Worm (Caenorhabditis elegans) whole organism, L1 larva: ENCODE data around the gene glt-5.

Source experiments
- C04F5.9 ChIP-seq: sonication (generic microtip); optimal IDR thresholded peaks from 2 replicates; lab custom pipeline; 2016; ENCODE audit warnings: missing genetic modification characterization, missing compliant biosample characterization
- F16B12.6 ChIP-seq: fragments of 150-350 bp; optimal IDR thresholded peaks from 2 replicates; lab custom pipeline; 2014; ENCODE audit warnings: missing biosample characterization, missing genetic modification characterization
- Y116A8C.19 ChIP-seq: sonication (generic microtip); optimal IDR thresholded peaks from 2 replicates; lab custom pipeline; 2016; ENCODE audit warnings: missing compliant biosample characterization, missing genetic modification characterization, borderline replicate concordance
- aly-2 ChIP-seq: fragments of 150-350 bp; optimal IDR thresholded peaks from 2 replicates; lab custom pipeline; 2014; ENCODE audit warnings: missing biosample characterization, missing genetic modification characterization
- ama-1 ChIP-seq: fragments of 150-350 bp; optimal IDR thresholded peaks from 2 replicates; lab custom pipeline; 2014
- ceh-82 ChIP-seq, 3 experiments: fragments of 150-350 bp in 1 of 3; sonication (generic microtip) in 2 of 3; optimal IDR thresholded peaks; 2 replicates each; lab custom pipeline; 2014 to 2017; ENCODE audit warnings: missing biosample characterization in 3 of 3, missing genetic modification characterization in 3 of 3
- dpl-1 ChIP-seq, 3 experiments: fragments of 150-350 bp in 2 of 3; sonication (generic microtip) in 1 of 3; optimal IDR thresholded peaks; 2 replicates each; lab custom pipeline; 2014 to 2017; ENCODE audit warnings: missing biosample characterization in 3 of 3, missing genetic modification characterization in 3 of 3, missing genetic modification reagents in 3 of 3
- efl-1 ChIP-seq, 4 experiments: fragments of 150-350 bp; optimal IDR thresholded peaks in 3 of 4; peaks in 1 of 4; 1 replicate in 1 of 4; 2 replicates in 3 of 4; lab custom pipeline; 2014; ENCODE audit warnings: missing biosample characterization in 2 of 4, missing genetic modification characterization in 2 of 4, missing genetic modification reagents in 2 of 4
- egl-27 ChIP-seq, 2 experiments: fragments of 150-350 bp in 1 of 2; sonication (generic microtip); optimal IDR thresholded peaks; 3 replicates each; lab custom pipeline; 2017 to 2018; ENCODE audit warnings: missing biosample characterization in 2 of 2, missing genetic modification characterization in 2 of 2, missing genetic modification reagents in 2 of 2
- elt-2 ChIP-seq: sonication (generic microtip); optimal IDR thresholded peaks from 2 replicates; lab custom pipeline; 2016; ENCODE audit warnings: missing genetic modification characterization, mild to moderate bottlenecking, inconsistent platforms, missing compliant biosample characterization, missing genetic modification reagents
- grh-1 ChIP-seq: fragments of 200-800 bp; sonication (Bioruptor generic); IDR thresholded peaks from 2 replicates; pipeline ENCODE4 v1.3.6; 2022; ENCODE audit warnings: missing genetic modification reagents, missing genetic modification characterization, missing compliant biosample characterization
- hlh-4 ChIP-seq: sonication (generic microtip); optimal IDR thresholded peaks from 2 replicates; lab custom pipeline; 2016; ENCODE audit warnings: mild to moderate bottlenecking, missing genetic modification characterization, missing compliant biosample characterization
- hpl-2 ChIP-seq: fragments of 150-350 bp; optimal IDR thresholded peaks from 2 replicates; lab custom pipeline; 2014; ENCODE audit warnings: missing biosample characterization, missing genetic modification reagents, missing genetic modification characterization
- irx-1 ChIP-seq: sonication (generic microtip); optimal IDR thresholded peaks from 2 replicates; lab custom pipeline; 2016; ENCODE audit warnings: missing genetic modification characterization, missing compliant biosample characterization
- isw-1 ChIP-seq: fragments of 200-800 bp; sonication (Bioruptor generic); IDR thresholded peaks from 2 replicates; pipeline ENCODE4 v1.3.6; 2022; ENCODE audit warnings: missing genetic modification characterization, missing compliant biosample characterization
- lin-14 ChIP-seq: fragments of 200-800 bp; sonication (Bioruptor generic); optimal IDR thresholded peaks from 2 replicates; lab custom pipeline; 2018; ENCODE audit warnings: mild to moderate bottlenecking, missing genetic modification characterization, moderate library complexity, missing compliant biosample characterization
- lir-3 ChIP-seq: sonication (generic microtip); optimal IDR thresholded peaks from 2 replicates; lab custom pipeline; 2016; ENCODE audit warnings: mild to moderate bottlenecking, missing genetic modification characterization, moderate library complexity, missing compliant biosample characterization; ENCODE audit not compliant: poor library complexity
- lsy-2 ChIP-seq, 2 experiments: fragments of 150-350 bp; optimal IDR thresholded peaks; 2 replicates each; lab custom pipeline; 2014; ENCODE audit warnings: missing biosample characterization in 2 of 2, missing genetic modification characterization in 2 of 2
- mef-2 ChIP-seq: fragments of 150-350 bp; optimal IDR thresholded peaks from 2 replicates; lab custom pipeline; 2014; ENCODE audit warnings: missing biosample characterization, missing genetic modification characterization
- nhr-12 ChIP-seq: sonication (generic microtip); optimal IDR thresholded peaks from 2 replicates; lab custom pipeline; 2017; ENCODE audit warnings: missing biosample characterization, missing genetic modification characterization
- nhr-19 ChIP-seq: fragments of 200-800 bp; sonication (Bioruptor generic); conservative IDR thresholded peaks from 2 replicates; pipeline ENCODE4 v1.3.6; 2022; ENCODE audit warnings: missing genetic modification characterization, missing compliant biosample characterization
- nhr-237 ChIP-seq: fragments of 150-350 bp; optimal IDR thresholded peaks from 2 replicates; lab custom pipeline; 2014; ENCODE audit warnings: missing biosample characterization, missing genetic modification characterization
- nhr-71 ChIP-seq: sonication (generic microtip); optimal IDR thresholded peaks from 2 replicates; lab custom pipeline; 2016; ENCODE audit warnings: mild to moderate bottlenecking, missing genetic modification characterization, moderate library complexity, missing compliant biosample characterization
- nhr-76 ChIP-seq: sonication (generic microtip); optimal IDR thresholded peaks from 2 replicates; lab custom pipeline; 2017; ENCODE audit warnings: missing biosample characterization, missing genetic modification characterization
- nhr-85 ChIP-seq: sonication (generic microtip); peaks from one replicate; lab custom pipeline; 2016; ENCODE audit warnings: missing genetic modification characterization, inconsistent platforms, missing compliant biosample characterization
- pqm-1 ChIP-seq: sonication (generic microtip); optimal IDR thresholded peaks from 3 replicates; lab custom pipeline; 2017; ENCODE audit warnings: missing biosample characterization, missing genetic modification characterization
- rnt-1 ChIP-seq: sonication (generic microtip); optimal IDR thresholded peaks from 2 replicates; lab custom pipeline; 2016; ENCODE audit warnings: mild to moderate bottlenecking, missing genetic modification characterization, moderate library complexity, missing compliant biosample characterization
- skn-1 ChIP-seq: fragments of 150-350 bp; optimal IDR thresholded peaks from 2 replicates; lab custom pipeline; 2014; ENCODE audit warnings: missing biosample characterization, missing genetic modification characterization
- sox-4 ChIP-seq: sonication (generic microtip); optimal IDR thresholded peaks from 2 replicates; lab custom pipeline; 2016; ENCODE audit warnings: missing genetic modification characterization, missing compliant biosample characterization
- unc-30 ChIP-seq: sonication (generic microtip); optimal IDR thresholded peaks from 2 replicates; lab custom pipeline; 2017; ENCODE audit warnings: missing biosample characterization, missing genetic modification characterization
- unc-86 ChIP-seq: sonication (generic microtip); optimal IDR thresholded peaks from 2 replicates; lab custom pipeline; 2016; ENCODE audit warnings: missing genetic modification characterization, missing compliant biosample characterization
- unc-98 ChIP-seq: fragments of 200-800 bp; sonication (Bioruptor generic); IDR thresholded peaks from 2 replicates; pipeline ENCODE4 v1.3.6; 2022; ENCODE audit warnings: missing genetic modification characterization, missing compliant biosample characterization
- ztf-4 ChIP-seq: fragments of 150-350 bp; optimal IDR thresholded peaks from 2 replicates; lab custom pipeline; 2014; ENCODE audit warnings: missing biosample characterization, missing genetic modification characterization

glt-5 gene

ce11 chrII:9741400-9741799, 32.7 kb upstream of the glt-5 start:
- TF ChIP-seq Y116A8C.19 (tag; lab: Kevin White, UChicago) (no peak), grh-1 (no peak), C04F5.9 (tag; lab: Kevin White, UChicago) (no peak), sox-4 (tag; lab: Kevin White, UChicago) (no peak), nhr-237 (tag; lab: Kevin White, UChicago) (no peak), nhr-85 (tag; lab: Kevin White, UChicago) (no peak), F16B12.6 (tag; lab: Kevin White, UChicago) (no peak), unc-86 (tag; lab: Kevin White, UChicago) (no peak), isw-1 (GFP tag; lab: Robert Waterston, UW) (no peak), lir-3 (no peak), unc-30 (tag; lab: Kevin White, UChicago) (no peak), pqm-1 (tag; lab: Kevin White, UChicago) (no peak), irx-1 (no peak), mef-2 (tag; lab: Kevin White, UChicago) (no peak), nhr-76 (tag; lab: Kevin White, UChicago) (no peak), ceh-82 (tag; optimal IDR thresholded peaks at IDR 0.05; lab: Kevin White, UChicago) (no peak), dpl-1 (GFP tag; optimal IDR thresholded peaks at IDR 0.05; lab: Kevin White, UChicago) (no peak), aly-2 (tag; lab: Kevin White, UChicago) (no peak), skn-1 (no peak)
- TF ChIP-seq, all 84 proteins: peak for 0

ce11 chrII:9740552-9740951, 31.9 kb upstream of the glt-5 start:
- no peak for TF ChIP-seq egl-27 (tag; optimal IDR thresholded peaks at IDR 0.05; lab: Kevin White, UChicago)
- peak; percentile 14 for TF ChIP-seq elt-2 (tag; lab: Kevin White, UChicago)
- no peak for TF ChIP-seq ama-1 (lab: Kevin White, UChicago)
- no peak for TF ChIP-seq efl-1 (optimal IDR thresholded peaks at IDR 0.05; lab: Kevin White, UChicago)
- peak in 1 of 2 experiments; percentile 46 for TF ChIP-seq efl-1 (GFP tag; optimal IDR thresholded peaks at IDR 0.05 in 1 of 2; lab: Kevin White, UChicago)
- peak in 1 of 2 experiments; percentile 53 for TF ChIP-seq lsy-2 (tag; optimal IDR thresholded peaks at IDR 0.05; lab: Kevin White, UChicago)
- TF ChIP-seq aly-2 (tag; lab: Kevin White, UChicago) = no peak
- TF ChIP-seq lir-3 = no peak

DNA sequence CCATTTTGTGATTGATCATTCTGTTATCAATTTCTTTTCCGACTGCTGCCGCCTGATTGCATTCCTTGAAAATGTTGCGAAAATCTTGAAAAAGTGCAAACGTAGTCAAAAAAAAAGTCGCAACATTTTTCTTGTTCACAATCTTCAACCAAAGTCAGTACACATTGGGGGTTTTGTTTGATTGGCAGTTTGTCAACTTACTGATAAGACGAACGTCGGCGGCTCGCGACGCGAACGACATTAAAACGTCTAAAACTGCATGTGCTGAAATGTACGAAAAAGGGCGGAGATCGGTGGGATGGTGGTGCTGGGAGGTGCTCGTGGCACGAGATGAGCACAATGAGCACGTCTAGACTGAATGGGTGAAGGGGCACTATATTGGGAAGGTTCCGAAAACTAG, 30.1 kb upstream of the glt-5 start:
- TF ChIP-seq ztf-4 (tag; lab: Kevin White, UChicago) (no peak), efl-1 (optimal IDR thresholded peaks at IDR 0.05; lab: Kevin White, UChicago) (no peak), efl-1 (GFP tag; optimal IDR thresholded peaks at IDR 0.05 in 1 of 2; lab: Kevin White, UChicago) (peak in 1 of 2 experiments; percentile 85), lin-14 (GFP tag; lab: Kevin White, UChicago) (peak; percentile 6), elt-2 (tag; lab: Kevin White, UChicago) (peak; percentile 51)

DNA sequence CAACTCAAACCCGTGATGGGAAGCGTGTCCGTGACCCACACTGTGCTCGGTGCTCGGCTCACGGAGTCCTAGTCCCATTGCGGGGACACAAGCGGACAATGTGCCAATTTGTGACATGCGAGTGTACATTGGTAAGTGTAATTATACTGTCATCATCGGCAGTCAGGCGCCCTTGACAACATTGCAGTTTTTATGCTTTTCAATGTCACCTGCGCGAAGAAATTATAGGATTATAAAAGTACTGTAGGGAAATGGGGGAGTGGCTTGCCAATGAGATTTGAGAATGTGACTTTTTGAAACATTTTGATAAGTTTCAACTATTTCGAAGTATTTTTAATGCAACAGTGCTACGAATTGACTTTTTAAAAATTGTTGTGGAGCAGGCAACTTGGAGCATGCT, 27.1 kb upstream of the glt-5 start:
- TF ChIP-seq grh-1 = no peak
- no peak for TF ChIP-seq hlh-4
- no peak for TF ChIP-seq nhr-71
- no peak for TF ChIP-seq dpl-1 (GFP tag; optimal IDR thresholded peaks at IDR 0.05; lab: Kevin White, UChicago)
- no peak for TF ChIP-seq nhr-12
- TF ChIP-seq unc-98 (GFP tag; lab: Robert Waterston, UW) = no peak
- TF ChIP-seq hpl-2 (GFP tag; lab: Kevin White, UChicago) = no peak

- TF ChIP-seq lin-14 (GFP tag; lab: Kevin White, UChicago) (peak; percentile 61), rnt-1 (tag; lab: Kevin White, UChicago) (peak; percentile 15), nhr-19 (GFP tag; lab: Robert Waterston, UW) (peak; percentile 34; the same call in 1 of the 2 replicates)
- TF ChIP-seq, all 84 proteins: peak for 3; not testable (repeated sequence) for 81
These were observed 23.1 kb upstream of the glt-5 start, which contains the start of gene mab-3 for ce11 chrII:9731810-9732209. Gene mab-3 (plus strand): TSS chrII:9732137.
